Fruit fly (Drosophila melanogaster) whole organism, wandering third instar larva: Measurements from ENCODE around the gene CG7778.
A peak's percentile ranks its signal among the peaks of the same experiment; 100 is the strongest.

Experiments
- GATAd ChIP-seq: sonication (Bioruptor generic); optimal IDR thresholded peaks from 2 replicates; lab custom pipeline; 2016; ENCODE audit warnings: missing biosample characterization, missing genetic modification characterization
- HLH106 ChIP-seq: fragments of 200-800 bp; optimal IDR thresholded peaks from 3 replicates; lab custom pipeline; 2019; ENCODE audit warnings: missing biosample characterization, mild to moderate bottlenecking, missing genetic modification characterization, moderate library complexity
- N ChIP-seq: fragments of >200 bp; optimal IDR thresholded peaks from 2 replicates; lab custom pipeline; 2018; ENCODE audit warnings: missing biosample characterization, missing external identifiers, missing genetic modification characterization
- Rel ChIP-seq, 2 experiments: fragments of 200-800 bp; sonication (Bioruptor generic) in 1 of 2; optimal IDR thresholded peaks; 2 replicates in 1 of 2; 3 replicates in 1 of 2; lab custom pipeline; 2016 to 2019; ENCODE audit warnings: mild to moderate bottlenecking in 2 of 2, missing biosample characterization in 2 of 2, missing genetic modification characterization in 2 of 2, moderate library complexity in 1 of 2
- fru ChIP-seq: fragments of 200-800 bp; sonication (Bioruptor generic); optimal IDR thresholded peaks from 3 replicates; lab custom pipeline; 2016; ENCODE audit warnings: missing biosample characterization, mild to moderate bottlenecking, missing genetic modification characterization
- lola ChIP-seq: fragments of >200 bp; optimal IDR thresholded peaks from 2 replicates; lab custom pipeline; 2017; ENCODE audit warnings: missing biosample characterization, missing genetic modification characterization
- psq ChIP-seq: fragments of 200-800 bp; sonication (Bioruptor generic); optimal IDR thresholded peaks from 3 replicates; lab custom pipeline; 2017; ENCODE audit warnings: missing biosample characterization, mild to moderate bottlenecking, missing genetic modification characterization, moderate library complexity
- woc ChIP-seq: sonication (Bioruptor generic); optimal IDR thresholded peaks from 2 replicates; lab custom pipeline; 2016; ENCODE audit warnings: missing biosample characterization, mild to moderate bottlenecking, missing genetic modification characterization

- TF ChIP-seq fru (GFP tag; lab: Kevin White, UChicago), result peak; percentile 89
- no peak for TF ChIP-seq lola (GFP tag; lab: Kevin White, UChicago)
- TF ChIP-seq HLH106 (tag; lab: Kevin White, UChicago), result peak; percentile 80
- no peak for TF ChIP-seq N (GFP tag; lab: Kevin White, UChicago)
- TF ChIP-seq woc (GFP tag; lab: Kevin White, UChicago), result peak; percentile 93
- no peak for TF ChIP-seq GATAd (GFP tag; lab: Kevin White, UChicago)
- no peak for TF ChIP-seq Rel (GFP tag; optimal IDR thresholded peaks at IDR 0.05; lab: Kevin White, UChicago)
- peak; percentile 41 for TF ChIP-seq Rel (tag; optimal IDR thresholded peaks at IDR 0.05; lab: Kevin White, UChicago)
- TF ChIP-seq psq (GFP tag; lab: Kevin White, UChicago), result peak; percentile 82
These were observed 16.0 kb downstream of the CG7778 start, which contains the start of gene CG7627 for dm6 chr2L:8362273-8362954.
